Worm (Caenorhabditis elegans) whole organism, dauer: Measurements from ENCODE around the gene ckk-1.

Experiments used
- unc-62 ChIP-seq: sonication (generic microtip); optimal IDR thresholded peaks from 2 replicates; lab custom pipeline; 2017; ENCODE audit warnings: missing biosample characterization, missing genetic modification reagents, missing genetic modification characterization

Gene ckk-1

ce11 chrIII:5635179-5635578 is at the start of gene ckk-1:
Gene ckk-1, plus strand, starts transcription at chrIII:5635479.
- TF ChIP-seq unc-62: no peak

- no peak for TF ChIP-seq unc-62
These were observed 49.6 kb upstream of the ckk-1 start for ce11 chrIII:5585711-5586110.

DNA sequence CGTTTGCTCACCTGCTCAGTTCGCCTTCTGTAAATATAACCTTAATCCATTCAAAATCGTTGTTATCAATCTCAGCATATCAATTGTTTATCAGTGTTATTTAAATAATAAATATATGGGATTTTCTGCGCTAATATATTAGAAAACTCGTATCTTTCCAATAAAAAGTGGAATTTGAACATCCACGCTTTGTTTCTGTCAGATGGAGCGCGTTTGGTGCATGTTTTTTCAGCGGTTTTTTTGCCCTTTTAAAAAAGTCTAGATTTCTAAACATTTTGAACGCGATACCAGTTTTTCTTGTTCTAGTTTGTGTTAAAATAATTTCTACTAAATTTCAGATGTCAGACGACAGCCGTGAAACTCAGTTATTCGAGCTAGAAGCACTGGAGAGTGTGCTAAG is 48.4 kb upstream of the ckk-1 start, which contains the start of gene F56D2.2:
F56D2.2 (plus strand) TSS at position 339 of the 400 bp plus-strand sequence.
- TF ChIP-seq unc-62: no peak

- no peak for TF ChIP-seq unc-62
These were observed 46.5 kb upstream of the ckk-1 start for ce11 chrIII:5588746-5589145.

ce11 chrIII:5591668-5592149 is 43.6 kb upstream of the ckk-1 start, which contains the start of the genes ddx-15 and ucr-1:
Gene ddx-15, minus strand, starts transcription at chrIII:5591718.
Gene ucr-1, plus strand, starts transcription at chrIII:5592135.
- no peak for TF ChIP-seq unc-62

DNA sequence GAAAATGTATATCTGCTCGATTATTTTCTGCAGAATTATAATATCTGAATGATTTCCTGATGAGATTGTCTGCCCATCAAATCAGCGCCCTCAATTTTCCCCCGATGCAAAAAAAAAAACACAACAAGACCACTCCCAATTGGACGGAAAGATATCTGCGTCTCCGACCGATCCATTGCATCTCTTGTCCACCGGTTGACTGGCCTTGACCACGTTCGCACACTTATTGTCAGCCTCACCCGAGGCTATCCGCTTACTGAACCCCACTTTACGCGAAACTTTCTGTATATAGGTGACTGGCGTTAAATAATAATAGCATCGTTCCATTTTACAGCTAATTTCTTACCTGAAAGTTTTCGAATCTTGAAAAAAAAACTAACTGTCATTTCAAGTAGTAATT is 40.9 kb upstream of the ckk-1 start:
- no peak for TF ChIP-seq unc-62

DNA sequence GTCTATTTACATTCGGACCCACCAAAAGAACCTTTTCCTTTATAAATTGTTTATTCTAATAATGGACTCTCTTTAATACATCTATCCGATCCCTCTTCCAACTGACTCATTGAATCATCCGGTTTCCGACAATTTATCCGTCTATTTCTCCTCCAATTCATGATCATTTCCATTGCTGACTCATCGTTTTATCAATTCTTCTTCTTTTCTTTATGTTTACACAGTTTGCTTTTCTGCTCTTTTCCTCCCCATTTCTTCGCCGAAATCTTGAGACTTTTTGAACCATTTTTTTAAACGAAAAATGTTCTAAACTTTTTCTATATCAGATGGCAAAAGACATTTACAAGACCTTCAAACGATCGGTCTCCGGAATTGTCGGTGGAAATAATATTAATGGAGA is 39.8 kb upstream of the ckk-1 start, which contains the start of gene ced-6:
ced-6 (plus strand) TSS at position 327 of the 400 bp plus-strand sequence.
- TF ChIP-seq unc-62: no peak

- TF ChIP-seq unc-62: no peak
These were observed 35.3 kb upstream of the ckk-1 start, which contains the start of gene wdr-37 for ce11 chrIII:5599958-5600357. Gene wdr-37, minus strand, starts transcription at chrIII:5600058.

- no peak for TF ChIP-seq unc-62
These were observed 33.3 kb upstream of the ckk-1 start for ce11 chrIII:5601999-5602398.

ce11 chrIII:5603439-5603986 is 31.8 kb upstream of the ckk-1 start, which contains the start of gene madf-11:
Gene madf-11, minus strand, starts transcription at chrIII:5603489.
- TF ChIP-seq unc-62: no peak

- TF ChIP-seq unc-62: no peak
These were observed 31.2 kb upstream of the ckk-1 start, which contains the start of gene xnd-1 for ce11 chrIII:5604080-5604479. Gene xnd-1, plus strand, starts transcription at chrIII:5604460.

- no peak for TF ChIP-seq unc-62
These were observed 25.0 kb upstream of the ckk-1 start, which contains the start of gene C05D2.8 for ce11 chrIII:5610276-5610675. Gene C05D2.8, minus strand, starts transcription at chrIII:5610346.

DNA sequence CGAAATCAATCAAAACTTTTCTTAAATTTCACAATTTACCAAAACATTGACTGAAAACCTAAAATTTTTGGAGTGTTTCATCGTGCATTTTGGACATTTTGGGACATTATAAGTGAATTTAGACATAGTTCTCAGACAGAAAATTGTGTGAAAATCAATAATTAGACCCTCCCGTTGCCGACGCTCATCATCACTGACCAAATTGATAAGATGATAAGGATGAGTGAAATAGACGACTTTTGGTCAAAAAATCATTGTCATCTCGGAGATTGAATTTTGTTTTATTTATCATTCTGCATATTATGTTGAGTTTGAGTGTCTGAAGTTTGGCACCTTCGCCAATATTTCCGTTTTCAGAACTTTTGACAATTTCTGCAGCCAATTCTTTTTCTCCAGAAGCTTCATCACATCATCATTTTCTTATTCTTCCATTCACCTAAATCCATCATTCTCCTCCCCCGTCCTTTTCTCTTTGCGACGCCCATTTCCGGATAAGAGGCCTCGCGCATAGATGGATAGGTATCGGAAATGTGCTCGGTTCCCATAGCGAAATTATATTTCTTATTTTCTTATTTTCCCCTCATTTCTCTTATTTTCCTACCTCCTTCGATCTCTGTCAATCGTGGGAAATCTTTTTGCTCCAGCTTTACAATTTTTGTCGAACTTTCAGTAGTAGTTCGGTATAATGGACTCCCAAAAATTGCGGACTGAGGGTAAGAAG is 23.5 kb upstream of the ckk-1 start, which contains the start of gene bas-1:
bas-1 (plus strand) TSS at position 671 of the 721 bp plus-strand sequence.
- no peak for TF ChIP-seq unc-62

DNA sequence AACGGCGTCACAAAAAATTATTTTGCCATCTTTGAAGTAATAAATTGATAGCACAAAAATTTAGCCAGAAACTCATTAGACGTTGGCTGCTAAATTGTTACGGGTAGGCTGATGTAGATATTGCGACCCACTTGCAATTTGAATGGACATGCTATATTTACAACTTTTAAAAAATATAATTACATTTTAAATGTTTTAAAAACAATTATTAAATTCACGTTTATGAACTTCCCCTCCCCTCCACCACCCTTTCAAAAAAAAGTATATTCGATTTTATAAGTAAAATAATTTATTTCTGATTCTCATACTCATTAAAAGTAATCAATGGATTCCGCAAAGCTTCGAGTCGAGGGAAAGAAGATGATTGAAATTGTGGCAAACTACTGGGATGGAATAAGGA is 20.6 kb upstream of the ckk-1 start, which contains the start of gene basl-1:
basl-1 (plus strand) TSS at position 301 of the 400 bp plus-strand sequence.
- no peak for TF ChIP-seq unc-62

- no peak for TF ChIP-seq unc-62
These were observed 19.6 kb upstream of the ckk-1 start for ce11 chrIII:5615675-5616074.

- TF ChIP-seq unc-62: no peak
These were observed 15.1 kb upstream of the ckk-1 start for ce11 chrIII:5620186-5620585.

- no peak for TF ChIP-seq unc-62
These were observed 14.0 kb upstream of the ckk-1 start for ce11 chrIII:5621236-5621635.
